Fruit fly (Drosophila melanogaster): ENCODE measurements around the gene CycT.

The CycT gene

DNA sequence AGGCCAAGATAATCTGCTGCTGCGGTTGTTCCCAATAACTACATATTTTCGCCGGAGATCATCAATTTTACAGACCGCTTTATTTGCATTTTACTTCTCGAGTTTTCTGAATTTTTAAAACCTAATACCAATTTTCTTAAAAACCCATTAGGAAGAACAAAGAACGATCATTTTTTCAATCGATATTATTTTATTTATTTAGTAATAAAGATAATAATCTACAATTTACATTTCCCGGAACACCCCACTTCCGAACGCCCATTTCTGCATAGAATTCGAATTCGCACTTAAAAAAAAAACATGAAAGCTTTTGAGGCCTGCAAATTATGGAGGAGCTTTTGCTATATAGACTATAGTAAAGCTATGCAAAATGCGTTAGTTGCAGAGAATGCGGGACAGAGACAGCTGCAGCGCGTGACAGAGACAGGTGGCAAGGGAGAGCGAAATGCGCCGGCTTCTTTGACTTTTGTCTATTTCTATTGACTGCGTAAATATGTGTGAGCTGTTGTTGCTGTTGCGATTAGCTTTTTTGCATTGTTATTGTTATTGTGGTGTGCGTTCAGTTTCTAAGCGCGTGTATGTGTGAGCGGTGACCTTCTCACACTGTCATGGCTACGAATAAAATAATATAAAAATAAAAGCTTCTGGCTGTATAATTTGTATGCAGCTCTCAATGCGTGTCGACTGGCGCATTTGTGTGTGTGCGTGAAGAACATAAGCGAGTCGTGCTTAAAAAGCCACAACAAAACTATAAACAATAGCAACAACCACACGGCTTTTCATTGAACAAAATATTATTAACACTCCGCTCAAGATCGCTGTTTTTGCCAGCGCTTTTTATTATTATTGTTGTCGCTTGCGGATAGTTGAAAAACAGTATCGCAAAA is 46.2 kb upstream of the CycT start (continued):
- TF ChIP-seq Lpt (GFP tag; optimal IDR thresholded peaks at IDR 0.05) (no peak), ss (GFP tag; optimal IDR thresholded peaks at IDR 0.05) (no peak), pdm3 (GFP tag; optimal IDR thresholded peaks at IDR 0.05) (peak; percentile 23), achi (GFP tag; optimal IDR thresholded peaks at IDR 0.05) (peak; percentile 34), Sox15 (GFP tag; optimal IDR thresholded peaks at IDR 0.05) (no peak), CG31627 (GFP tag; optimal IDR thresholded peaks at IDR 0.05) (no peak), CG10631 (GFP tag; optimal IDR thresholded peaks at IDR 0.05) (no peak), CG10669 (GFP tag; optimal IDR thresholded peaks at IDR 0.05) (peak; percentile 68), Sox102F (GFP tag; optimal IDR thresholded peaks at IDR 0.05) (no peak), esn (GFP tag; optimal IDR thresholded peaks at IDR 0.05) (no peak), cyc (GFP tag; optimal IDR thresholded peaks at IDR 0.05) (no peak), topi (GFP tag; optimal IDR thresholded peaks at IDR 0.05) (no peak), Ets21C (GFP tag; optimal IDR thresholded peaks at IDR 0.05) (no peak), Eip75B (GFP tag; optimal IDR thresholded peaks at IDR 0.05) (no peak), CG8632 (GFP tag; optimal IDR thresholded peaks at IDR 0.05) (no peak), fd59A (GFP tag; optimal IDR thresholded peaks at IDR 0.05) (no peak)

dm6 chr3L:17596897-17597296 is 39.3 kb upstream of the CycT start:
- TF ChIP-seq fd59A (GFP tag; optimal IDR thresholded peaks at IDR 0.05) (no peak), Eip78C (GFP tag) (peak; percentile 3), OdsH (GFP tag; optimal IDR thresholded peaks at IDR 0.05) (no peak), CG10631 (GFP tag; optimal IDR thresholded peaks at IDR 0.05) (no peak), CG10669 (GFP tag; optimal IDR thresholded peaks at IDR 0.05) (no peak), CG1621 (tag; optimal IDR thresholded peaks at IDR 0.05) (no peak), Blimp-1 (GFP tag; optimal IDR thresholded peaks at IDR 0.05) (no peak), CG9139 (GFP tag; optimal IDR thresholded peaks at IDR 0.05) (no peak), fkh (GFP tag; optimal IDR thresholded peaks at IDR 0.05) (peak; percentile 38), lz (GFP tag; optimal IDR thresholded peaks at IDR 0.05) (no peak), Lpt (GFP tag; optimal IDR thresholded peaks at IDR 0.05) (peak; percentile 30), cyc (GFP tag; optimal IDR thresholded peaks at IDR 0.05) (peak; percentile 29)

DNA sequence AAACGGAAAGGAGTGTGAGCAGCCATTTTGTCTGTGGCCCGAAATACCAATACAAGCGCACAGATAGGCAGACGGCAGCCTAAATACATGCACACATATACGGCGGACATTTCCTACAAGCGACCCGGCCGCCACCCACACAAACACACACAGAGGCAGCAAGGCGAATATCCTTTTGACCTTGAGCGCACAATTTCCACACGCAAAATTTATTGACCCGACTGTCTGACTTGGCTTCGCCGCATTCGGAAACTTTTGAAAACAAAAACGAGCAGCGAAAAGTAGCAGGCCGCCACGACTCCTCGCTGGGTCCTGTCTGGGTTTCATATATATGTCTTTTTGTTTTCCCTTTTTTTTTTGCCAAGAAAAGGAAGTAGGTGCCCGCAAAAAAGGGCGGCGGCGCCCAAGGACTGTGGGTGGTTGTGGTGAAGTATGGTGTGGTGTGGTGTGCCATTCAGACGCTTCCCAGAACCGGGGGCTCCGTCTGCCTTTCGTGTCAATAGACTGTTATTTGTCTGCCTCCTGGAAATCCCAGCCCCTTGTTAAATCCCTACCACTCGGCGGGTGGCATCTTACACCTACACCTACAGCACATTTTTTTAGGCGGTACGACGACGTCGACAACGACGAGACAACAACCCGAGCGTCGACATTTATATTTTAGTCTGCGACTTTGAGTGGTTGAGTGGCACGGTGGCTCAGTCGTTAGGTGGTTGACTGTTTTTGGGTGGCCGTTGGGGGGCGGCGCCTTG is 38.4 kb upstream of the CycT start:
- no peak for TF ChIP-seq CG31627 (GFP tag; optimal IDR thresholded peaks at IDR 0.05)
- TF ChIP-seq CG1621 (tag; optimal IDR thresholded peaks at IDR 0.05): no peak
- TF ChIP-seq CG8632 (GFP tag; optimal IDR thresholded peaks at IDR 0.05): no peak
- TF ChIP-seq Ets96B (tag; optimal IDR thresholded peaks at IDR 0.05): no peak
- no peak for TF ChIP-seq CG6854 (GFP tag; optimal IDR thresholded peaks at IDR 0.05)
- no peak for TF ChIP-seq CG32006 (GFP tag; optimal IDR thresholded peaks at IDR 0.05)
- TF ChIP-seq CG8319 (GFP tag; optimal IDR thresholded peaks at IDR 0.05): no peak
- no peak for TF ChIP-seq CG3032 (tag; optimal IDR thresholded peaks at IDR 0.05)

dm6 chr3L:17593174-17593573 is 35.6 kb upstream of the CycT start:
- 0 out of 3 replicates have a peak, but pooled peaks have one; percentile 32 for TF ChIP-seq eg (GFP tag; IDR thresholded peaks at IDR 0.05)
- TF ChIP-seq pdm3 (GFP tag; optimal IDR thresholded peaks at IDR 0.05): no peak

DNA sequence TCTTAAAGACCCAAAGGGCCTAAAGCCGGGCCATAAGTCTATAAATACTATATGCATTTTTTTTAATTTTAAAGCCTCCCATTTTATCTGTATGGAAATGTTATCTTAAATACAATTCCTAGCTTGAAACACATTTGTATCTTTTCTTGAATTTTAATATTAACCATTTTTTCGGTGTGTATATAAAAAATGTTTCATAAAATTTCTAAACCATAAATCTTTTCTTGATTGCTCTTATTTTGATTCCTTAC is 33.6 kb upstream of the CycT start:
- TF ChIP-seq Eip78C (GFP tag): peak; percentile 56
- peak; percentile 4 for TF ChIP-seq achi (GFP tag; optimal IDR thresholded peaks at IDR 0.05)
- no peak for TF ChIP-seq esn (GFP tag; optimal IDR thresholded peaks at IDR 0.05)
- no peak for TF ChIP-seq eg (GFP tag; IDR thresholded peaks at IDR 0.05)
- TF ChIP-seq OdsH (GFP tag; optimal IDR thresholded peaks at IDR 0.05): no peak
